Worm (Caenorhabditis elegans) whole organism, L2 larva: ENCODE results near the gene R08F11.1.

Experiments
- C34F6.9 ChIP-seq: fragments of 150-350 bp; optimal IDR thresholded peaks from 2 replicates; lab custom pipeline; 2014; ENCODE audit warnings: missing biosample characterization, missing genetic modification characterization
- F13H6.1 ChIP-seq: sonication (generic microtip); optimal IDR thresholded peaks from 2 replicates; lab custom pipeline; 2016; ENCODE audit warnings: missing genetic modification characterization, missing compliant biosample characterization
- R02D3.7 ChIP-seq: fragments of 150-350 bp; optimal IDR thresholded peaks from 2 replicates; lab custom pipeline; 2014; ENCODE audit warnings: missing biosample characterization, missing genetic modification characterization
- Y55F3AM.14 ChIP-seq: fragments of 200-800 bp; sonication (Bioruptor generic); optimal IDR thresholded peaks from 2 replicates; lab custom pipeline; 2018; ENCODE audit warnings: mild to moderate bottlenecking, missing genetic modification characterization, missing compliant biosample characterization
- ZK546.5 ChIP-seq: sonication (generic microtip); optimal IDR thresholded peaks from 2 replicates; lab custom pipeline; 2017; ENCODE audit warnings: missing biosample characterization, missing genetic modification characterization
- alr-1 ChIP-seq: fragments of 150-350 bp; optimal IDR thresholded peaks from 2 replicates; lab custom pipeline; 2014; ENCODE audit warnings: missing biosample characterization, missing genetic modification characterization
- aly-2 ChIP-seq: fragments of 150-350 bp; optimal IDR thresholded peaks from 2 replicates; lab custom pipeline; 2014; ENCODE audit warnings: missing biosample characterization, missing genetic modification characterization
- blmp-1 ChIP-seq: sonication (generic microtip); optimal IDR thresholded peaks from 2 replicates; lab custom pipeline; 2017; ENCODE audit warnings: missing genetic modification characterization, mild to moderate bottlenecking, missing compliant biosample characterization, antibody characterized with exemption, moderate library complexity; ENCODE audit not compliant: insufficient read depth
- ceh-16 ChIP-seq: fragments of 150-350 bp; optimal IDR thresholded peaks from 2 replicates; lab custom pipeline; 2014; ENCODE audit warnings: missing biosample characterization, missing genetic modification characterization
- crh-2 ChIP-seq: sonication (generic microtip); optimal IDR thresholded peaks from 2 replicates; lab custom pipeline; 2017; ENCODE audit warnings: missing biosample characterization, missing genetic modification characterization
- dmd-4 ChIP-seq: sonication (generic microtip); optimal IDR thresholded peaks from 2 replicates; lab custom pipeline; 2017; ENCODE audit warnings: missing biosample characterization, missing genetic modification characterization
- egl-27 ChIP-seq: sonication (generic microtip); optimal IDR thresholded peaks from 3 replicates; lab custom pipeline; 2017; ENCODE audit warnings: missing biosample characterization, missing genetic modification reagents, missing genetic modification characterization
- elt-1 ChIP-seq: fragments of 150-350 bp; optimal IDR thresholded peaks from 2 replicates; lab custom pipeline; 2014; ENCODE audit warnings: missing biosample characterization, missing genetic modification characterization
- elt-3 ChIP-seq: sonication (generic microtip); optimal IDR thresholded peaks from 2 replicates; lab custom pipeline; 2017; ENCODE audit warnings: missing biosample characterization, missing genetic modification characterization
- fos-1 ChIP-seq: fragments of 150-350 bp; optimal IDR thresholded peaks from 2 replicates; lab custom pipeline; 2014; ENCODE audit warnings: missing biosample characterization, missing genetic modification characterization
- gmeb-1 ChIP-seq: fragments of 150-350 bp; optimal IDR thresholded peaks from 2 replicates; lab custom pipeline; 2014; ENCODE audit warnings: missing biosample characterization, missing genetic modification characterization
- lin-11 ChIP-seq: fragments of 150-350 bp; sonication (generic microtip); optimal IDR thresholded peaks from 2 replicates; lab custom pipeline; 2014; ENCODE audit warnings: missing biosample characterization, missing genetic modification characterization, inconsistent platforms, mixed read lengths
- lin-13 ChIP-seq: fragments of 150-350 bp; optimal IDR thresholded peaks from 2 replicates; lab custom pipeline; 2014; ENCODE audit warnings: missing biosample characterization, missing genetic modification reagents, missing genetic modification characterization
- lin-39 ChIP-seq: fragments of 150-350 bp; optimal IDR thresholded peaks from 2 replicates; lab custom pipeline; 2014; ENCODE audit warnings: missing biosample characterization, missing genetic modification reagents, missing genetic modification characterization
- lsy-2 ChIP-seq, 2 experiments: fragments of 150-350 bp in 1 of 2; sonication (generic microtip) in 1 of 2; optimal IDR thresholded peaks; 2 replicates each; lab custom pipeline; 2014 to 2017; ENCODE audit warnings: missing biosample characterization in 2 of 2, missing genetic modification characterization in 2 of 2
- mab-5 ChIP-seq: fragments of 150-350 bp; optimal IDR thresholded peaks from 2 replicates; lab custom pipeline; 2014; ENCODE audit warnings: missing biosample characterization, missing genetic modification characterization
- nhr-11 ChIP-seq: fragments of 150-350 bp; optimal IDR thresholded peaks from 2 replicates; lab custom pipeline; 2014; ENCODE audit warnings: missing biosample characterization, missing genetic modification characterization
- nhr-129 ChIP-seq: fragments of 150-350 bp; optimal IDR thresholded peaks from 2 replicates; lab custom pipeline; 2014; ENCODE audit warnings: missing biosample characterization, missing genetic modification characterization
- nhr-21 ChIP-seq: fragments of 150-350 bp; optimal IDR thresholded peaks from 2 replicates; lab custom pipeline; 2014; ENCODE audit warnings: missing biosample characterization, missing genetic modification characterization
- nhr-23 ChIP-seq: fragments of 150-350 bp; optimal IDR thresholded peaks from 2 replicates; lab custom pipeline; 2014; ENCODE audit warnings: missing biosample characterization, missing genetic modification reagents, missing genetic modification characterization
- nhr-237 ChIP-seq: fragments of 150-350 bp; optimal IDR thresholded peaks from 2 replicates; lab custom pipeline; 2014; ENCODE audit warnings: missing biosample characterization, missing genetic modification characterization
- nhr-25 ChIP-seq: fragments of 150-350 bp; sonication (generic microtip); optimal IDR thresholded peaks from 3 replicates; lab custom pipeline; 2014; ENCODE audit warnings: missing biosample characterization, missing genetic modification characterization
- nhr-6 ChIP-seq: fragments of 150-350 bp; optimal IDR thresholded peaks from 2 replicates; lab custom pipeline; 2014; ENCODE audit warnings: missing biosample characterization, missing genetic modification characterization
- nhr-77 ChIP-seq: fragments of 150-350 bp; optimal IDR thresholded peaks from 2 replicates; lab custom pipeline; 2014; ENCODE audit warnings: missing biosample characterization, missing genetic modification characterization
- peb-1 ChIP-seq: fragments of 150-350 bp; optimal IDR thresholded peaks from 2 replicates; lab custom pipeline; 2014; ENCODE audit warnings: missing biosample characterization, missing genetic modification characterization
- sem-4 ChIP-seq: fragments of 150-350 bp; optimal IDR thresholded peaks from 2 replicates; lab custom pipeline; 2014; ENCODE audit warnings: missing biosample characterization, missing genetic modification reagents, missing genetic modification characterization
- sma-3 ChIP-seq: sonication (generic microtip); optimal IDR thresholded peaks from 2 replicates; lab custom pipeline; 2016; ENCODE audit warnings: missing genetic modification reagents, missing genetic modification characterization, missing compliant biosample characterization
- sma-9 ChIP-seq, 2 experiments: fragments of 150-350 bp in 1 of 2; sonication (generic microtip) in 1 of 2; optimal IDR thresholded peaks; 2 replicates each; lab custom pipeline; 2014 to 2016; ENCODE audit warnings: missing genetic modification characterization in 2 of 2, mild to moderate bottlenecking in 1 of 2, missing biosample characterization in 1 of 2, missing compliant biosample characterization in 1 of 2, missing genetic modification reagents in 1 of 2, moderate library complexity in 1 of 2
- snpc-4 ChIP-seq: fragments of 150-350 bp; optimal IDR thresholded peaks from 2 replicates; lab custom pipeline; 2014; ENCODE audit warnings: missing biosample characterization, missing genetic modification characterization
- unc-39 ChIP-seq: fragments of 150-350 bp; optimal IDR thresholded peaks from 2 replicates; lab custom pipeline; 2014; ENCODE audit warnings: missing biosample characterization, missing genetic modification characterization
- unc-55 ChIP-seq: fragments of 150-350 bp; sonication (generic microtip); optimal IDR thresholded peaks from 3 replicates; lab custom pipeline; 2014; ENCODE audit warnings: missing biosample characterization, missing genetic modification reagents, missing genetic modification characterization
- unc-62 ChIP-seq: fragments of 150-350 bp; optimal IDR thresholded peaks from 2 replicates; lab custom pipeline; 2014; ENCODE audit warnings: missing biosample characterization, missing genetic modification reagents, missing genetic modification characterization
- ztf-4 ChIP-seq: fragments of 150-350 bp; optimal IDR thresholded peaks from 2 replicates; lab custom pipeline; 2014; ENCODE audit warnings: missing biosample characterization, missing genetic modification characterization

Gene R08F11.1

DNA sequence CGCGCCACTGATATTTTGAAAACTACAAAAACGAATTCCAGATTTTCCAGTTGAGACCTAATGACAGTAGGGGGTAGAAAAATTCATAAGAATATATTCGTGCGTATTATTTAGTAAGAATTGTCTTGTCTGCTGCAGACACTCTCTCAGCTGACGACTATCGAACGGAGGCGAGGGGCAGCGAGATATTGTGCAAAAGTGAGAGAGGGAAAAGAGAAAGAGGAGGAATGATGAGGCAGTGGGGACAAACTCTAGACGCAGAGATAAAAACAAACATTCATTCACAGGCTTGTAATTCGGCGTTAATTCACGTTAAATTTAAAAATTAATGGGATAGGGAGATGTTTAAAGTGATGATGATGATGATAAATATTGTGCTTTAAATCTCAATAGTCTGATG is 27.1 kb downstream of the R08F11.1 start, which contains the start of gene gid-7 (continued):
- TF ChIP-seq crh-2 (tag; lab: Kevin White, UChicago) (peak; percentile 44), R02D3.7 (tag; lab: Kevin White, UChicago) (no peak), alr-1 (tag; lab: Kevin White, UChicago) (no peak), fos-1 (tag; lab: Kevin White, UChicago) (no peak)
- TF ChIP-seq, all 48 proteins: peak for 8

DNA sequence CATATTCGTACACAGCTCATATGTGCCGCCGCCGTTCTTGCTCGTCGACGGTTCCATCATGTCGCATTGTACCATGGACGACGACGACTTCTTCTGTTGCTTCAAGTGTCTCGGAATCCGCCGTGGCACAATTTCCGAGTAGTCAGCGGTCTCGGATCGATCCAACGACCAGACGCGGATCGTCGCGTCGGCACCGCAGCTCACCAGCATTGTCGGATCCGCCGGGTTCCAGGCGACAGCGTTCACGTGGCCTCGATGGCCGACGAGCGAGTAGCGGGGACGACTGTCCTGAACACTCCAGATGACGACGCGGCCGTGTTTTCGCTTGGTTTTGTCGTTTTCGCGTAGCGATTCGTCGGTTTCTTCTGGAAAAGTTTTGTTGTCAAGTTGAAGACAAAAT is 33.7 kb downstream of the R08F11.1 start:
- TF ChIP-seq ceh-16 (tag; lab: Kevin White, UChicago), result no peak
- TF ChIP-seq unc-62 (GFP tag; lab: Kevin White, UChicago), result no peak
- no peak for TF ChIP-seq lin-11 (tag; lab: Kevin White, UChicago)
- TF ChIP-seq F13H6.1 (tag; lab: Kevin White, UChicago), result no peak
- no peak for TF ChIP-seq nhr-21 (tag; lab: Kevin White, UChicago)
- TF ChIP-seq unc-39 (tag; lab: Kevin White, UChicago), result no peak
- no peak for TF ChIP-seq blmp-1 (tag; lab: Kevin White, UChicago)
- no peak for TF ChIP-seq ztf-4 (tag; lab: Kevin White, UChicago)
- no peak for TF ChIP-seq alr-1 (tag; lab: Kevin White, UChicago)
- no peak for TF ChIP-seq elt-1 (tag; lab: Kevin White, UChicago)
- TF ChIP-seq lin-39 (tag; lab: Kevin White, UChicago), result no peak
- TF ChIP-seq mab-5 (tag; lab: Kevin White, UChicago), result no peak
- no peak for TF ChIP-seq sma-9 (GFP tag; optimal IDR thresholded peaks at IDR 0.05; lab: Kevin White, UChicago)
- no peak for TF ChIP-seq sma-9 (tag; optimal IDR thresholded peaks at IDR 0.05; lab: Kevin White, UChicago)
- TF ChIP-seq sem-4, result no peak
- TF ChIP-seq dmd-4 (tag; lab: Kevin White, UChicago), result no peak
- TF ChIP-seq aly-2 (tag; lab: Kevin White, UChicago), result no peak
- TF ChIP-seq R02D3.7 (tag; lab: Kevin White, UChicago), result no peak
- no peak for TF ChIP-seq fos-1 (tag; lab: Kevin White, UChicago)
- TF ChIP-seq, all 48 proteins: peak for 0

DNA sequence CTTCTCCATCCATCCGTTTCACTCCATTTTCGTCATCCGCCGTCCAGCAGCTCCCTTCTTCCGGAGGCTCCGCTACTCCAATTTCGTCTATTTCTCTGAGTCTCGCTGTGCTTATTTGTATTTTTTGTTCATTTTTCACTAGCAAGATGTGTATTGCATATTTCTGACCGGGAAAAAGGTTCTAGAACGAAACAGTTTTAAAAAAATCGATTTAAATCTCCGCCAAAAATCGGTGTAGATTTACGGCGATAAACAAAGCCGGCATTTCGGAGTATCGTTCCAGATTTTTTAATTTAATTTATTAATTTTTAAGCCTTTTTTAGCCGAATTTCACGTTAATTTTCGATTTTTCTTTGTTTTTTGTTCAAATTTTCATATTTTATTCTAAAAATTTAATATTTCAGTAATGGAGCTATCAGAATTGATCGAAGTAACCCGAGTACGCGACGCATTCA is 40.8 kb downstream of the R08F11.1 start, which contains the start of gene mtm-9:
mtm-9 (plus strand) TSS at position 405 of the 455 bp plus-strand sequence.
- TF ChIP-seq unc-62 (GFP tag; lab: Kevin White, UChicago) (no peak), ceh-16 (tag; lab: Kevin White, UChicago) (no peak), sem-4 (no peak), alr-1 (tag; lab: Kevin White, UChicago) (no peak), blmp-1 (tag; lab: Kevin White, UChicago) (no peak), dmd-4 (tag; lab: Kevin White, UChicago) (no peak), gmeb-1 (tag; lab: Kevin White, UChicago) (peak; percentile 96), unc-55 (GFP tag; lab: Kevin White, UChicago) (peak; percentile 76), nhr-129 (tag; lab: Kevin White, UChicago) (peak; percentile 12), nhr-11 (tag; lab: Kevin White, UChicago) (no peak), nhr-23 (no peak), nhr-21 (tag; lab: Kevin White, UChicago) (peak; percentile 15), R02D3.7 (tag; lab: Kevin White, UChicago) (peak; percentile 92), crh-2 (tag; lab: Kevin White, UChicago) (peak; percentile 51), snpc-4 (tag; lab: Kevin White, UChicago) (no peak), egl-27 (no peak), lin-11 (tag; lab: Kevin White, UChicago) (no peak), ZK546.5 (tag; lab: Kevin White, UChicago) (no peak), nhr-237 (no peak), F13H6.1 (tag; lab: Kevin White, UChicago) (no peak), nhr-77 (no peak), elt-3 (tag; lab: Kevin White, UChicago) (no peak), elt-1 (tag; lab: Kevin White, UChicago) (no peak), aly-2 (tag; lab: Kevin White, UChicago) (no peak), nhr-25 (tag; lab: Kevin White, UChicago) (peak; percentile 24), lin-13 (GFP tag; lab: Kevin White, UChicago) (peak; percentile 21), sma-3 (no peak), nhr-6 (tag; lab: Kevin White, UChicago) (no peak), ztf-4 (tag; lab: Kevin White, UChicago) (no peak), sma-9 (GFP tag; optimal IDR thresholded peaks at IDR 0.05; lab: Kevin White, UChicago) (no peak), sma-9 (tag; optimal IDR thresholded peaks at IDR 0.05; lab: Kevin White, UChicago) (no peak), lsy-2 (tag; optimal IDR thresholded peaks at IDR 0.05; lab: Kevin White, UChicago) (peak; percentile 9 to 58), Y55F3AM.14 (GFP tag; lab: Kevin White, UChicago) (no peak), lin-39 (tag; lab: Kevin White, UChicago) (no peak), peb-1 (tag; lab: Kevin White, UChicago) (no peak), C34F6.9 (tag; lab: Kevin White, UChicago) (peak; percentile 52), mab-5 (tag; lab: Kevin White, UChicago) (no peak)
- TF ChIP-seq, all 48 proteins: peak for 10
